Worm (Caenorhabditis elegans): ENCODE data around the gene zhit-3.

The zhit-3 gene

DNA sequence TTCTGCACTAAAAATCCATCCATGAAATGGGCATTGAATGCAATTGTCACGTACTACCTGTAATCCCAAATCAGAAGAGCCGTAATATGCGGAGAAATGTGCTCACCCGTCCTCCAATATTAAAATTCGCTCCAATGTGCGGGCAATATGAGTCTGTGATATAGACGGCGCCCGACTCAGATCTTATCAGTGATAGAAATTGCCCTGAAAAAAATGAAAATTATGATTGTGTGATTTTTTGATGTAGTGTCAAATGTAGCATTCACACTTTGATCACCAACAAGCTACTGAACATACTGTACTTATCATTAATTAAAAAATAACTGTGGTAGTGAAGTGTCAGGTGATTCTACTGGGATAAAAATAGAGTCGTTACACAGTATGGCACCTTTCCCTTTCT is 12.7 kb upstream of the zhit-3 start:
- TF ChIP-seq elt-2 (tag; optimal IDR thresholded peaks at IDR 0.05) (peak; percentile 2), nhr-237 (tag; optimal IDR thresholded peaks at IDR 0.05) (no peak), nhr-71 (tag; optimal IDR thresholded peaks at IDR 0.05) (no peak)

DNA sequence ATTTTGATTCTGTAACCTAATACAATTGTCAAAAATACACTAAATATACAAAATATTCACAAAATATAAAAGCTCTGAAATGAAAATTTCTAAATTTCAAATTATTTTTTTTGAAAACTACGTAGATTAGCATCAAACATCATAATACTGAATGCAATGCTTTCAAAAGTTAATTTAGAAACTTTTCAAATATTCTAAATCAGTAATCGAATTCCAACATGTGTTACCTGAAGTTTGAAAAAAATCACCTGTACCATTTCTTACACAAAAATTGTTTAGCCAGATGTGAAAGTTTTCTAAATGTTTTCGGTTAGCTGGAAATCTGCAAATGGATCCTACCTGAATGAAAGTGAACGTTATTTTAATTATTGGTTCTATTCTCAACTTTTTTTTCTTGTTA is 10.1 kb upstream of the zhit-3 start, which contains the start of gene C12D8.20:
Gene C12D8.20 (plus strand): TSS at position 301 of the 400 bp plus-strand sequence.
- TF ChIP-seq nhr-77 (tag; optimal IDR thresholded peaks at IDR 0.05), result no peak
- no peak for TF ChIP-seq sox-4 (tag; optimal IDR thresholded peaks at IDR 0.05)
- no peak for TF ChIP-seq unc-130 (tag; optimal IDR thresholded peaks at IDR 0.05)
- no peak for TF ChIP-seq nhr-19 (GFP tag; conservative IDR thresholded peaks at IDR 0.05)
- TF ChIP-seq jun-1 (tag; optimal IDR thresholded peaks at IDR 0.05), result no peak
- TF ChIP-seq hpl-2 (GFP tag; optimal IDR thresholded peaks at IDR 0.05), result no peak
- TF ChIP-seq nhr-85 (tag), result no peak

DNA sequence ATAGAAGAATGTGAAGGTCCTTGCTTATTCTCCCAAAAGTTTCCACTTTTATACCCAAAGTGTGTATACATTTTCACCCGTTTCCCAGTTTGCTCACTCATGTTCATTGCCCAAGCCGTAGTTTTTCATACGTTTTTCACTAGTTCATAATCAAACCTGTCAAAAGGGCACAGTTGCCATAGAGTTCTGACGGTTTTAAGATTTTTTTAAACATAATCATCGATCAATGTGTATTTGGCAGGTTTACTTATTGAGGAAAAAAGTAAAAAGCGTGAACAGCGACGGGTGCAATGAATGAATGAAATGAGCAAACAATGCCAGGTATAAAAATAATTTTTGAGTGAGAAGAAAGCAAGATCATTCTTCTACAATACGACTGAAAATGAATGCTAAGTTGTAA is 9.4 kb upstream of the zhit-3 start, which contains the start of the genes fipr-5 and fipr-9:
Gene fipr-5 (minus strand): TSS at position 101 of the 400 bp plus-strand sequence.
Gene fipr-9 (plus strand): TSS at position 346 of the 400 bp plus-strand sequence.
- no peak for TF ChIP-seq unc-130 (tag; optimal IDR thresholded peaks at IDR 0.05)
- no peak for TF ChIP-seq lin-14 (GFP tag; optimal IDR thresholded peaks at IDR 0.05)
- TF ChIP-seq blmp-1 (tag; optimal IDR thresholded peaks at IDR 0.05), result no peak
- TF ChIP-seq unc-30 (tag; optimal IDR thresholded peaks at IDR 0.05), result no peak
- no peak for TF ChIP-seq sptf-1 (tag; optimal IDR thresholded peaks at IDR 0.05)
- no peak for TF ChIP-seq ets-5 (GFP tag; IDR thresholded peaks at IDR 0.05)
- no peak for TF ChIP-seq zip-4 (GFP tag; optimal IDR thresholded peaks at IDR 0.05)
- no peak for TF ChIP-seq vab-15 (tag; optimal IDR thresholded peaks at IDR 0.05)
- TF ChIP-seq Y116A8C.19 (tag; optimal IDR thresholded peaks at IDR 0.05; ENCODE audit: borderline replicate concordance), result no peak
- TF ChIP-seq nhr-237 (tag; optimal IDR thresholded peaks at IDR 0.05), result no peak
- no peak for TF ChIP-seq zag-1 (tag; optimal IDR thresholded peaks at IDR 0.05)
- no peak for TF ChIP-seq lin-39 (tag; optimal IDR thresholded peaks at IDR 0.05)
- TF ChIP-seq ces-1 (GFP tag; optimal IDR thresholded peaks at IDR 0.05), result no peak

DNA sequence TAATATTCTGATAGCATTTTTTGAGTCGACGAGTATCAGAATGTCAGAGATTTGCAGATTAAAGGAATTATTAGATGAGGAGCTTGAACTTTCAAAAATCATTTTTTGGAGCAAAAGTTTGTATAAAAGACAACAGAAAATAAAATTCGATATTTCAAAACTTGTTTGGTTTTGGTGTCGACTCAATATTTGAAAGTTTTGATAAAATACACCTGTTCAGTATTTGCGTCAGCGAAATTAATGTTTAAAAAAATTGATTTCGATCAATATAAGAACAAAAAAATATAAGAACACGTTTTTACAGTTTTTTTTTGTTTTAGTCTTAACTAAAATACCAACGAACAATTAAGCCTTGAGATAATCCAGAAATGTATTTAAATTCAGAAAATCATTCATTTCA is 8.7 kb upstream of the zhit-3 start, which contains the start of gene C12D8.13:
Gene C12D8.13 (minus strand): TSS at position 101 of the 400 bp plus-strand sequence.
- no peak for TF ChIP-seq ceh-82 (tag; optimal IDR thresholded peaks at IDR 0.05)
- TF ChIP-seq ceh-90 (tag; optimal IDR thresholded peaks at IDR 0.05), result no peak
- no peak for TF ChIP-seq dsc-1 (tag; optimal IDR thresholded peaks at IDR 0.05)
- no peak for TF ChIP-seq ceh-8 (GFP tag; optimal IDR thresholded peaks at IDR 0.05)
- TF ChIP-seq C34B4.2 (tag; optimal IDR thresholded peaks at IDR 0.05), result no peak
- no peak for TF ChIP-seq unc-62 (GFP tag; optimal IDR thresholded peaks at IDR 0.05)
- TF ChIP-seq nhr-237 (tag; optimal IDR thresholded peaks at IDR 0.05), result no peak
- no peak for TF ChIP-seq C04F5.9 (tag; optimal IDR thresholded peaks at IDR 0.05)
- no peak for TF ChIP-seq irx-1 (tag; optimal IDR thresholded peaks at IDR 0.05)
- no peak for TF ChIP-seq grh-1 (GFP tag; IDR thresholded peaks at IDR 0.05)
- no peak for TF ChIP-seq nhr-11 (tag; optimal IDR thresholded peaks at IDR 0.05)
- no peak for TF ChIP-seq tlp-1 (tag; optimal IDR thresholded peaks at IDR 0.05)
- no peak for TF ChIP-seq nhr-19 (GFP tag; conservative IDR thresholded peaks at IDR 0.05)
- TF ChIP-seq ztf-11 (tag; optimal IDR thresholded peaks at IDR 0.05), result no peak

DNA sequence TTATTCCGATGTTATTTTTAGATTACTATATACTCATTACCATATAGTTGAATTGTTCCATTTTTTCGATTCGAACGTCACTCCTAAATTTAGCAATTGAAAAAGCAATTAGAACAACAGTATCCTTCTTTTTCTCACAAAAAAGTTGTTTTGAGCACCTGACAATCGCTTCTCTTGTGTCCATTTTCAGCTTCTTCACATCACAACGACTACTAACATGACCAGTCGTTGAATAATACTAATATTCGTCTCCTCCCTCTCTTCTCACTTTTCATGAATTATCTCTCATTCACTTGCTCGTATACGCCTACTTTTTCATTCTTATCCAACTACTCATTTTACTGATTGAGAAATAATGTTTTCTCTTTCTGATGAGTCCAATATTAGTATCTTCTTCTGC is 4.8 kb upstream of the zhit-3 start, which contains the start of gene ZK856.14:
Gene ZK856.14 (plus strand): TSS at position 301 of the 400 bp plus-strand sequence.
- no peak for TF ChIP-seq nhr-47 (tag; optimal IDR thresholded peaks at IDR 0.05)

DNA sequence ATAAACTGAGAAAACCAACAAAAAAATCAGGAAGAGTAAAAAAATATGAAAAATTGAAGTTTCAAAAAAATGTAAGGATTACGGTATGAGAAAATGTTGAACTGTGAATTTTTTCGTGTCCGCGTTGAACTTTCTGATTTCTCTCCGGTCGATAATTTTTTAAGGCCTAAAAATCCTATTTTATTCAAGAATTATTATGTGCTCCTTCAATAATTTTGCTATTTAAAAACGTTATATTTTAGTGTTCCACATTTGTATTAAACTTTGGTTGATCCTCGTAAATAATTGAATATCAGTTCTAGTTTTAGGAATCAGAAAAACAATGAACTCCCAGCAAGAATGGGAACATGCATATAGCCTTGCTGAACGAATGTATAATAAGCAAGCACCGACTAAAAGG is 700 bp upstream of the zhit-3 start, which contains the start of gene hpo-40:
Gene hpo-40 (plus strand): TSS at position 301 of the 400 bp plus-strand sequence.
- no peak for TF ChIP-seq lin-14 (GFP tag; optimal IDR thresholded peaks at IDR 0.05)
- TF ChIP-seq nhr-77 (tag; optimal IDR thresholded peaks at IDR 0.05), result no peak
- no peak for TF ChIP-seq ces-1 (GFP tag; optimal IDR thresholded peaks at IDR 0.05)
- no peak for TF ChIP-seq grh-1 (GFP tag; IDR thresholded peaks at IDR 0.05)
- TF ChIP-seq hpl-2 (GFP tag; optimal IDR thresholded peaks at IDR 0.05), result no peak
- TF ChIP-seq snpc-4 (tag; optimal IDR thresholded peaks at IDR 0.05), result no peak
- no peak for TF ChIP-seq ztf-11 (tag; optimal IDR thresholded peaks at IDR 0.05)
- no peak for TF ChIP-seq nhr-19 (GFP tag; conservative IDR thresholded peaks at IDR 0.05)
- TF ChIP-seq zag-1 (tag; optimal IDR thresholded peaks at IDR 0.05), result no peak
- no peak for TF ChIP-seq hlh-17 (GFP tag; optimal IDR thresholded peaks at IDR 0.05; ENCODE audit: borderline replicate concordance)
- no peak for TF ChIP-seq mdl-1 (tag; optimal IDR thresholded peaks at IDR 0.05)
- TF ChIP-seq ceh-88 (GFP tag; IDR thresholded peaks at IDR 0.05), result no peak
- TF ChIP-seq F16B12.6 (tag; optimal IDR thresholded peaks at IDR 0.05), result no peak

Data from whole organism, L1 larva.